Fruit fly (Drosophila melanogaster) S2 (cell line): Measurements from ENCODE around the gene CG14866.

Source experiments
- CG8478 ChIP-seq: fragments of >200 bp; optimal IDR thresholded peaks from 2 replicates; lab custom pipeline; 2018
- CTCF ChIP-seq, 2 experiments: fragments of >200 bp; optimal IDR thresholded peaks; 2 replicates each; lab custom pipeline; 2018

The CG14866 gene

dm6 chr3R:15328083-15328779, 12.0 kb downstream of the CG14866 start, which contains the start of the genes CG6236 and ea:
Gene CG6236, minus strand, starts transcription at chr3R:15328269.
Gene ea, plus strand, starts transcription at chr3R:15328729.
- TF ChIP-seq CG8478 (no peak), CTCF (optimal IDR thresholded peaks at IDR 0.05; lab: Kevin White, UChicago) (no peak)

- TF ChIP-seq CTCF (optimal IDR thresholded peaks at IDR 0.05; lab: Kevin White, UChicago) (peak; percentile 4 to 23), CG8478 (no peak)
Observed at dm6 chr3R:15330472-15330871, 14.2 kb downstream of the CG14866 start, which contains the start of gene mRpL9. Gene mRpL9, plus strand, starts transcription at chr3R:15330738.

dm6 chr3R:15332994-15333393, 16.7 kb downstream of the CG14866 start, which contains the start of the genes Fkbp39 and Cyfip:
Gene Fkbp39, minus strand, starts transcription at chr3R:15333133.
Gene Cyfip, plus strand, starts transcription at chr3R:15333266.
- no peak for TF ChIP-seq CG8478
- TF ChIP-seq CTCF (optimal IDR thresholded peaks at IDR 0.05; lab: Kevin White, UChicago), result peak; percentile 41 to 48

dm6 chr3R:15339111-15339510, 22.8 kb downstream of the CG14866 start:
- TF ChIP-seq CTCF (optimal IDR thresholded peaks at IDR 0.05; lab: Kevin White, UChicago) (no peak), CG8478 (no peak)

dm6 chr3R:15340052-15340732, 23.9 kb downstream of the CG14866 start, which contains the start of gene SerRS-m:
Gene SerRS-m, plus strand, starts transcription at chr3R:15340667.
- TF ChIP-seq CG8478, result no peak
- TF ChIP-seq CTCF (optimal IDR thresholded peaks at IDR 0.05; lab: Kevin White, UChicago), result no peak

dm6 chr3R:15342432-15342925, 26.2 kb downstream of the CG14866 start:
- no peak for TF ChIP-seq CG8478

dm6 chr3R:15342926-15343685, 26.8 kb downstream of the CG14866 start, which contains the start of gene Nagk:
Gene Nagk, minus strand, starts transcription at chr3R:15343256.
- TF ChIP-seq CG8478 (no peak), CTCF (optimal IDR thresholded peaks at IDR 0.05; lab: Kevin White, UChicago) (no peak)

dm6 chr3R:15345198-15346017, 29.1 kb downstream of the CG14866 start:
- TF ChIP-seq CTCF (optimal IDR thresholded peaks at IDR 0.05; lab: Kevin White, UChicago) (no peak), CG8478 (no peak)

dm6 chr3R:15346018-15346383, 29.7 kb downstream of the CG14866 start, which contains the start of the genes Surf4 and CG31301:
Gene Surf4, minus strand, starts transcription at chr3R:15346176.
Gene CG31301, plus strand, starts transcription at chr3R:15346205.
- TF ChIP-seq CTCF (optimal IDR thresholded peaks at IDR 0.05; lab: Kevin White, UChicago) (no peak), CG8478 (no peak)

dm6 chr3R:15347822-15348221, 31.6 kb downstream of the CG14866 start, which contains the start of the genes CG42726 and CG42727:
Gene CG42726, plus strand, starts transcription at chr3R:15348048.
Gene CG42727, plus strand, starts transcription at chr3R:15348048.
- TF ChIP-seq CTCF (optimal IDR thresholded peaks at IDR 0.05; lab: Kevin White, UChicago) (no peak), CG8478 (no peak)

dm6 chr3R:15350993-15351426, 34.7 kb downstream of the CG14866 start, which contains the start of the genes Trs33 and Tmtc4:
Gene Trs33, minus strand, starts transcription at chr3R:15350995.
Gene Tmtc4, plus strand, starts transcription at chr3R:15351225.
- TF ChIP-seq CTCF (optimal IDR thresholded peaks at IDR 0.05; lab: Kevin White, UChicago) (no peak), CG8478 (no peak)

dm6 chr3R:15354019-15354418, 37.7 kb downstream of the CG14866 start:
- TF ChIP-seq CG8478 (no peak), CTCF (optimal IDR thresholded peaks at IDR 0.05; lab: Kevin White, UChicago) (no peak)

- TF ChIP-seq CTCF (optimal IDR thresholded peaks at IDR 0.05; lab: Kevin White, UChicago) (no peak), CG8478 (no peak)
Observed at dm6 chr3R:15356152-15356551, 39.9 kb downstream of the CG14866 start.
